Worm (Caenorhabditis elegans) whole organism, midembryonic: ENCODE measurements around the gene R10E8.2.

ENCODE experiments used
- T22C8.4 ChIP-seq: fragments of 200-800 bp; sonication (Bioruptor generic); IDR thresholded peaks from 2 replicates; pipeline ENCODE4 v1.3.6; 2022; ENCODE audit warnings: missing genetic modification characterization, missing compliant biosample characterization
- cog-1 ChIP-seq: sonication (generic microtip); optimal IDR thresholded peaks from 2 replicates; lab custom pipeline; 2016; ENCODE audit warnings: missing genetic modification characterization, missing compliant biosample characterization
- flt-1 ChIP-seq: fragments of 200-800 bp; sonication (Bioruptor generic); IDR thresholded peaks from 2 replicates; pipeline ENCODE4 v1.3.6; 2022; ENCODE audit warnings: missing genetic modification characterization, missing compliant biosample characterization
- klf-2 ChIP-seq: fragments of 200-800 bp; sonication (Bioruptor generic); conservative IDR thresholded peaks from 2 replicates; pipeline ENCODE4 v1.3.6; 2022; ENCODE audit warnings: missing genetic modification reagents, missing genetic modification characterization, missing compliant biosample characterization
- med-1 ChIP-seq: sonication (generic microtip); optimal IDR thresholded peaks from 2 replicates; lab custom pipeline; 2017; ENCODE audit warnings: missing genetic modification characterization, mild to moderate bottlenecking, missing compliant biosample characterization, antibody characterized with exemption, missing genetic modification reagents; ENCODE audit not compliant: insufficient read depth
- ref-1 ChIP-seq: fragments of 200-800 bp; sonication (Bioruptor generic); conservative IDR thresholded peaks from 2 replicates; pipeline ENCODE4 v1.3.6; 2022; ENCODE audit warnings: missing genetic modification reagents, missing genetic modification characterization, missing compliant biosample characterization
- tab-1 ChIP-seq: fragments of 200-800 bp; sonication (Bioruptor generic); IDR thresholded peaks from 2 replicates; pipeline ENCODE4 v1.3.6; 2022; ENCODE audit warnings: missing genetic modification characterization, missing compliant biosample characterization
- ztf-23 ChIP-seq: fragments of 200-800 bp; sonication (Bioruptor generic); IDR thresholded peaks from 2 replicates; pipeline ENCODE4 v1.3.6; 2022; ENCODE audit warnings: missing genetic modification reagents, missing genetic modification characterization, missing compliant biosample characterization
- ztf-29 ChIP-seq: fragments of 200-800 bp; sonication (Bioruptor generic); IDR thresholded peaks from 2 replicates; pipeline ENCODE4 v1.3.6; 2022; ENCODE audit warnings: missing genetic modification reagents, missing genetic modification characterization, missing compliant biosample characterization

ce11 chrV:18243227-18243626 lies 10.4 kb upstream of the R10E8.2 start:
- TF ChIP-seq klf-2, result no peak
- TF ChIP-seq flt-1 (GFP tag; lab: Robert Waterston, UW), result no peak
- TF ChIP-seq med-1 (GFP tag; lab: Kevin White, UChicago), result no peak
- no peak for TF ChIP-seq ref-1 (GFP tag; lab: Robert Waterston, UW)
- TF ChIP-seq tab-1 (GFP tag; lab: Robert Waterston, UW), result no peak
- no peak for TF ChIP-seq T22C8.4 (GFP tag; lab: Robert Waterston, UW)
- TF ChIP-seq ztf-29 (GFP tag; lab: Robert Waterston, UW), result no peak
- TF ChIP-seq cog-1, result no peak
- TF ChIP-seq ztf-23 (GFP tag; lab: Robert Waterston, UW), result no peak
